Fruit fly (Drosophila melanogaster): ENCODE data around the gene RhoGAPp190.
A peak's percentile ranks its signal among the peaks of the same experiment; 100 is the strongest.

DNA sequence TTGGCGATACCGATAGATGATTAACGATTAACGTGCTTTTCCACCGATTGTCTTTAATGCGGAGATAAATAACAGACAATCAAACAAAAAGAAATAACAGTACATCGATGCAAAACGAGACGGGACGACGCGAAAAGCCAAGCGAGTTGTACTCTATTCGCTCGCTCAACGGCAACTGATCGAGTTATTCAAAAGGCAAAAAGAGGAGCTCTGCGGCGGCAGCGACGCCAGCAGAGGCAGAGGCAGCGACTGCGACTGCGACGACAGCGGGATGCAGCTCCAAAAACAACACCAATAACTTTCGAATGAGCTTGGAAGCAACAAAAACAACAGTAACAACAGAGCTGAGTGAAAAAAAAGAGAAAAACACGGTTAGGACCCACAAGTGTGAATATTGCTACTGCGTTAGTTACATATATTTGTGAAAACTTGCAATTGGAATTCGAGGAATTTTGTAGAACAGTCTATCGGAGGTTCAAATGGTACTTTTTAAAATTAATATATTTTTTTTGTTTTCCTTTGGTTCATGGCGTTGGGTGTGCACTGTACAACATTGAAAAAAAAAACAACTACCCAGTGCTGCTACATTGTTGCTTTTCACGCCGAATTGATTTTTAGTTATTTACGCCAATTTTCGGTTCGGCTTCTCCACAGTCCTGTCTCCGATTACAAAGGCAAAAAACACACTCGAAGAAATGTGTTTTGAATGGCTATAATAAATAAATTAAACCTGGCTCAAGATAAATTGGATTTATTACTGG is 30.6 kb upstream of the RhoGAPp190 start:
- TF ChIP-seq CG12605 (GFP tag; IDR thresholded peaks at IDR 0.05) (peak; percentile 94), EcR (GFP tag; optimal IDR thresholded peaks at IDR 0.05) (peak; percentile 13), fd96Ca (GFP tag; IDR thresholded peaks at IDR 0.05) (peak; percentile 97), CG17806 (tag; optimal IDR thresholded peaks at IDR 0.05) (peak; percentile 88)
